Fruit fly (Drosophila melanogaster): ENCODE data around the gene Hrb87F.

Hrb87F gene

dm6 chr3R:13682994-13683623 is 22.8 kb upstream of the Hrb87F start:
- TF ChIP-seq CG17801 (GFP tag; optimal IDR thresholded peaks at IDR 0.05; ENCODE audit: partially characterized antibody), result no peak

dm6 chr3R:13676137-13677086 is 16.1 kb upstream of the Hrb87F start, which contains the start of the genes Lkb1 and CG9588:
Lkb1 (plus strand) TSS chr3R:13676549.
CG9588 (minus strand) TSS chr3R:13676681.
- TF ChIP-seq CG17801 (GFP tag; optimal IDR thresholded peaks at IDR 0.05; ENCODE audit: partially characterized antibody), result no peak

- no peak for TF ChIP-seq CG17801 (GFP tag; optimal IDR thresholded peaks at IDR 0.05; ENCODE audit: partially characterized antibody)
Observed at dm6 chr3R:13674492-13675033, 14.2 kb upstream of the Hrb87F start, which contains the start of gene Task6. Task6 (minus strand) TSS chr3R:13674542.

- no peak for TF ChIP-seq CG17801 (GFP tag; optimal IDR thresholded peaks at IDR 0.05; ENCODE audit: partially characterized antibody)
Observed at dm6 chr3R:13672898-13673297, 12.6 kb upstream of the Hrb87F start.

dm6 chr3R:13665992-13666391 is 5.7 kb upstream of the Hrb87F start:
- TF ChIP-seq CG17801 (GFP tag; optimal IDR thresholded peaks at IDR 0.05; ENCODE audit: partially characterized antibody), result no peak

- no peak for TF ChIP-seq CG17801 (GFP tag; optimal IDR thresholded peaks at IDR 0.05; ENCODE audit: partially characterized antibody)
Observed at dm6 chr3R:13662149-13662548, 1.8 kb upstream of the Hrb87F start.

dm6 chr3R:13660924-13661659 is 761 bp upstream of the Hrb87F start, which contains the start of gene B52:
B52 (plus strand) TSS chr3R:13661311.
- TF ChIP-seq CG17801 (GFP tag; optimal IDR thresholded peaks at IDR 0.05; ENCODE audit: partially characterized antibody), result peak; percentile 88

dm6 chr3R:13656294-13656693 is 4.0 kb downstream of the Hrb87F start, which contains the start of gene Rbp4:
Rbp4 (minus strand) TSS chr3R:13656394.
- TF ChIP-seq CG17801 (GFP tag; optimal IDR thresholded peaks at IDR 0.05; ENCODE audit: partially characterized antibody), result no peak

dm6 chr3R:13647734-13648541 is 12.4 kb downstream of the Hrb87F start:
- TF ChIP-seq CG17801 (GFP tag; optimal IDR thresholded peaks at IDR 0.05; ENCODE audit: partially characterized antibody), result no peak

- TF ChIP-seq CG17801 (GFP tag; optimal IDR thresholded peaks at IDR 0.05; ENCODE audit: partially characterized antibody), result peak; percentile 64
Observed at dm6 chr3R:13646729-13647633, 13.3 kb downstream of the Hrb87F start, which contains the start of gene rin. rin (plus strand) TSS chr3R:13647004.

dm6 chr3R:13645874-13646370 is 14.4 kb downstream of the Hrb87F start, which contains the start of gene sqd:
sqd (minus strand) TSS chr3R:13646304.
- TF ChIP-seq CG17801 (GFP tag; optimal IDR thresholded peaks at IDR 0.05; ENCODE audit: partially characterized antibody), result peak; percentile 70

- TF ChIP-seq CG17801 (GFP tag; optimal IDR thresholded peaks at IDR 0.05; ENCODE audit: partially characterized antibody), result peak; percentile 43
Observed at dm6 chr3R:13644778-13645660, 15.3 kb downstream of the Hrb87F start.

Data from ovary, adult (tissue).